Worm (Caenorhabditis elegans) whole organism, early embryonic: ENCODE data around the gene F16G10.13.

Experiments
- F13C5.2 ChIP-seq: sonication (generic microtip); optimal IDR thresholded peaks from 2 replicates; lab custom pipeline; 2017; ENCODE audit warnings: mild to moderate bottlenecking, missing genetic modification characterization, inconsistent platforms, missing compliant biosample characterization
- aly-1 ChIP-seq: sonication (generic microtip); optimal IDR thresholded peaks from 2 replicates; lab custom pipeline; 2016; ENCODE audit warnings: missing genetic modification characterization, missing compliant biosample characterization
- ama-1 ChIP-seq: fragments of 150-350 bp; optimal IDR thresholded peaks from 2 replicates; lab custom pipeline; 2014
- ceh-36 ChIP-seq: sonication (generic microtip); optimal IDR thresholded peaks from 2 replicates; lab custom pipeline; 2016; ENCODE audit warnings: missing genetic modification characterization, inconsistent platforms, missing compliant biosample characterization
- flt-1 ChIP-seq: fragments of 200-800 bp; sonication (Bioruptor generic); IDR thresholded peaks from 2 replicates; pipeline ENCODE4 v1.3.6; 2022; ENCODE audit warnings: missing genetic modification characterization, missing compliant biosample characterization
- hmg-4 ChIP-seq: fragments of 200-800 bp; sonication (Bioruptor generic); optimal IDR thresholded peaks from 2 replicates; lab custom pipeline; 2018; ENCODE audit warnings: mild to moderate bottlenecking, missing genetic modification characterization, missing compliant biosample characterization
- hnd-1 ChIP-seq: sonication (generic microtip); optimal IDR thresholded peaks from 2 replicates; lab custom pipeline; 2016; ENCODE audit warnings: missing genetic modification characterization, missing compliant biosample characterization
- scrt-1 ChIP-seq: fragments of 200-800 bp; sonication (Bioruptor generic); IDR thresholded peaks from 2 replicates; pipeline ENCODE4 v1.3.6; 2022; ENCODE audit warnings: missing genetic modification characterization, missing compliant biosample characterization
- tbx-11 ChIP-seq: fragments of 200-800 bp; sonication (Bioruptor generic); IDR thresholded peaks from 2 replicates; pipeline ENCODE4 v1.3.6; 2022; ENCODE audit warnings: missing genetic modification characterization, missing compliant biosample characterization
- tbx-37 ChIP-seq: fragments of 200-800 bp; sonication (Bioruptor generic); conservative IDR thresholded peaks from 2 replicates; pipeline ENCODE4 v1.3.6; 2022; ENCODE audit warnings: missing genetic modification reagents, missing genetic modification characterization, missing compliant biosample characterization
- tra-4 ChIP-seq: sonication (generic microtip); optimal IDR thresholded peaks from 2 replicates; lab custom pipeline; 2017; ENCODE audit warnings: missing genetic modification characterization, missing compliant biosample characterization

DNA sequence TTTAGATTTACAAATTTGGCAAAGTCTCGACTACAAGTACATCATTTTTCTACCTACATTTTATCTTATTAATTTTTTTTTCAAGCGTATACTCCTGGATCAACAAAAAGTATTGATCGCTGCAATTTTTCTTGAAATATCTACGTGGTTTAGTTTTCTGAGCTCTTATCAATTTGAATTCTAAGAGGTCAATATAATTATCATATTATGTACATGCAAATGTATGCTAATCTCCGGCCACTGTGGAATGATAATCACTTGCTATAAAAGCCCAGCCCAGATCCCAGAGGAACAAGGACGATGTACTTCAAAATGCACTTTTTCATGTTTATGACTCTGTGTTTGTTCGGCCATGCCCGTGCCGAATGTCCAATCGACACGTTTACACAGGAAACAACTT is 39.0 kb downstream of the F16G10.13 start, which contains the start of gene F43C11.1:
- no peak for TF ChIP-seq F13C5.2 (tag; lab: Kevin White, UChicago)
- no peak for TF ChIP-seq tbx-11 (GFP tag; lab: Robert Waterston, UW)
- no peak for TF ChIP-seq aly-1 (tag; lab: Kevin White, UChicago)
- no peak for TF ChIP-seq ama-1 (lab: Kevin White, UChicago)
- no peak for TF ChIP-seq flt-1 (GFP tag; lab: Robert Waterston, UW)
- no peak for TF ChIP-seq scrt-1 (GFP tag; lab: Robert Waterston, UW)
- no peak for TF ChIP-seq tbx-37
- TF ChIP-seq tra-4 (tag; lab: Kevin White, UChicago) = no peak
- no peak for TF ChIP-seq hnd-1 (tag; lab: Kevin White, UChicago)
- no peak for TF ChIP-seq ceh-36 (tag; lab: Kevin White, UChicago)
- TF ChIP-seq hmg-4 = no peak
